Fruit fly (Drosophila melanogaster) whole organism, embryonic: ENCODE measurements around the gene mAChR-C.

Experiments
- Abd-B ChIP-seq: fragments of 200-800 bp; sonication (Bioruptor generic); optimal IDR thresholded peaks from 2 replicates; lab custom pipeline; 2018; ENCODE audit warnings: missing biosample characterization, mild to moderate bottlenecking, missing genetic modification characterization, moderate library complexity
- Adf1 ChIP-seq: fragments of 200-800 bp; sonication (Bioruptor generic); IDR thresholded peaks from 2 replicates; pipeline ENCODE4 v1.3.6; 2022; ENCODE audit warnings: missing biosample characterization, missing genetic modification characterization
- Atf-2 ChIP-seq: fragments of 200-800 bp; sonication (Bioruptor generic); optimal IDR thresholded peaks from 2 replicates; lab custom pipeline; 2016; ENCODE audit warnings: missing biosample characterization, missing genetic modification characterization
- CG11723 ChIP-seq: fragments of 200-800 bp; sonication (Bioruptor generic); optimal IDR thresholded peaks from 2 replicates; lab custom pipeline; 2017; ENCODE audit warnings: missing biosample characterization, mild to moderate bottlenecking, missing genetic modification characterization
- CG12219 ChIP-seq: fragments of 200-800 bp; sonication (Bioruptor generic); optimal IDR thresholded peaks from 3 replicates; lab custom pipeline; 2018; ENCODE audit warnings: missing biosample characterization, mild to moderate bottlenecking, missing genetic modification characterization
- CG13296 ChIP-seq: fragments of 200-800 bp; sonication (Bioruptor generic); optimal IDR thresholded peaks from 3 replicates; lab custom pipeline; 2018; ENCODE audit warnings: missing biosample characterization, mild to moderate bottlenecking, missing genetic modification characterization
- CG15269 ChIP-seq: fragments of 200-800 bp; sonication (Bioruptor generic); optimal IDR thresholded peaks from 2 replicates; lab custom pipeline; 2018; ENCODE audit warnings: missing biosample characterization, mild to moderate bottlenecking, missing genetic modification characterization, moderate library complexity
- CG1529 ChIP-seq: fragments of 200-800 bp; sonication (Bioruptor generic); optimal IDR thresholded peaks from 3 replicates; lab custom pipeline; 2018; ENCODE audit warnings: missing biosample characterization, missing genetic modification characterization
- CG15479 ChIP-seq: fragments of 200-800 bp; sonication (Bioruptor generic); optimal IDR thresholded peaks from 3 replicates; lab custom pipeline; 2019; ENCODE audit warnings: missing biosample characterization, mild to moderate bottlenecking, missing genetic modification characterization, moderate library complexity
- CG1603 ChIP-seq: fragments of 200-800 bp; sonication (Bioruptor generic); optimal IDR thresholded peaks from 2 replicates; lab custom pipeline; 2019; ENCODE audit warnings: missing biosample characterization, mild to moderate bottlenecking, missing genetic modification characterization, moderate library complexity
- CG16779 ChIP-seq: fragments of 200-800 bp; sonication (Bioruptor generic); IDR thresholded peaks from 2 replicates; pipeline ENCODE4 v1.3.6; 2022; ENCODE audit warnings: missing biosample characterization, missing genetic modification characterization
- CG17328 ChIP-seq: fragments of 200-800 bp; sonication (Bioruptor generic); IDR thresholded peaks from 2 replicates; pipeline ENCODE4 v1.3.6; 2022; ENCODE audit warnings: missing biosample characterization, missing genetic modification characterization
- CG18476 ChIP-seq: fragments of 200-800 bp; sonication (Bioruptor generic); optimal IDR thresholded peaks from 2 replicates; lab custom pipeline; 2016; ENCODE audit warnings: missing biosample characterization, mild to moderate bottlenecking, missing genetic modification characterization
- CG3163 ChIP-seq: fragments of 200-800 bp; sonication (Bioruptor generic); optimal IDR thresholded peaks from 3 replicates; lab custom pipeline; 2016; ENCODE audit warnings: missing biosample characterization, missing genetic modification characterization
- CG3407 ChIP-seq: fragments of 200-800 bp; sonication (Bioruptor generic); optimal IDR thresholded peaks from 2 replicates; lab custom pipeline; 2018; ENCODE audit warnings: missing biosample characterization, mild to moderate bottlenecking, missing genetic modification characterization
- CG3847 ChIP-seq: fragments of 200-800 bp; sonication (Bioruptor generic); IDR thresholded peaks from 2 replicates; pipeline ENCODE4 v1.3.6; 2022; ENCODE audit warnings: missing biosample characterization, missing genetic modification characterization
- CG4424 ChIP-seq: fragments of 200-800 bp; sonication (Bioruptor generic); optimal IDR thresholded peaks from 3 replicates; lab custom pipeline; 2016; ENCODE audit warnings: missing biosample characterization, missing genetic modification characterization
- CG4730 ChIP-seq: fragments of 200-800 bp; sonication (Bioruptor generic); IDR thresholded peaks from 2 replicates; pipeline ENCODE4 v1.3.6; 2022; ENCODE audit warnings: missing biosample characterization, missing genetic modification characterization
- CG7357 ChIP-seq: fragments of 200-800 bp; sonication (Bioruptor generic); IDR thresholded peaks from 3 replicates; pipeline ENCODE4 v1.3.6; 2022; ENCODE audit warnings: missing biosample characterization, missing genetic modification characterization
- CG8478 ChIP-seq: fragments of >200 bp; optimal IDR thresholded peaks from 2 replicates; lab custom pipeline; 2018
- CG9797 ChIP-seq: fragments of 200-800 bp; sonication (Bioruptor generic); optimal IDR thresholded peaks from 3 replicates; lab custom pipeline; 2018; ENCODE audit warnings: missing biosample characterization, mild to moderate bottlenecking, missing genetic modification characterization
- CG9817 ChIP-seq: fragments of 200-800 bp; sonication (Bioruptor generic); optimal IDR thresholded peaks from 2 replicates; lab custom pipeline; 2018; ENCODE audit warnings: missing biosample characterization, mild to moderate bottlenecking, missing genetic modification characterization, moderate library complexity
- E2f1 ChIP-seq: fragments of 200-800 bp; sonication (Bioruptor generic); IDR thresholded peaks from 2 replicates; pipeline ENCODE4 v1.3.6; 2022; ENCODE audit warnings: missing biosample characterization, missing genetic modification characterization
- Hand ChIP-seq: fragments of 200-800 bp; sonication (Bioruptor generic); optimal IDR thresholded peaks from 2 replicates; lab custom pipeline; 2017; ENCODE audit warnings: mild to moderate bottlenecking, missing biosample characterization, missing genetic modification reagents, missing genetic modification characterization
- Hr3 ChIP-seq: fragments of 200-800 bp; sonication (Bioruptor generic); optimal IDR thresholded peaks from 3 replicates; lab custom pipeline; 2016; ENCODE audit warnings: missing biosample characterization, missing genetic modification characterization
- Hr78 ChIP-seq, 2 experiments: fragments of 200-800 bp in 1 of 2; fragments of >200 bp in 1 of 2; sonication (Bioruptor generic) in 1 of 2; optimal IDR thresholded peaks; 2 replicates each; lab custom pipeline; 2017 to 2019; ENCODE audit warnings: missing biosample characterization in 2 of 2, missing genetic modification characterization in 2 of 2, mild to moderate bottlenecking in 1 of 2, moderate library complexity in 1 of 2
- Jarid2 ChIP-seq: fragments of 200-800 bp; sonication (Bioruptor generic); optimal IDR thresholded peaks from 3 replicates; lab custom pipeline; 2017; ENCODE audit warnings: mild to moderate bottlenecking, missing biosample characterization, missing genetic modification reagents, missing genetic modification characterization
- Pdp1 ChIP-seq, 2 experiments: fragments of 200-800 bp; sonication (Bioruptor generic); optimal IDR thresholded peaks; 3 replicates each; lab custom pipeline; 2016; ENCODE audit warnings: missing biosample characterization in 2 of 2, missing genetic modification characterization in 2 of 2, mild to moderate bottlenecking in 1 of 2, moderate library complexity in 1 of 2
- Stat92E ChIP-seq, 3 experiments: fragments of >200 bp in 2 of 3; fragments of 200-800 bp in 1 of 3; sonication (Bioruptor generic) in 1 of 3; optimal IDR thresholded peaks; 2 replicates each; lab custom pipeline; 2017 to 2019; ENCODE audit warnings: missing biosample characterization in 3 of 3, missing genetic modification characterization in 3 of 3, mild to moderate bottlenecking in 1 of 3, moderate library complexity in 1 of 3
- Usf ChIP-seq: fragments of 200-800 bp; sonication (Bioruptor generic); optimal IDR thresholded peaks from 2 replicates; lab custom pipeline; 2017; ENCODE audit warnings: missing genotype, missing biosample characterization, missing genetic modification characterization
- crol ChIP-seq: fragments of 200-800 bp; sonication (Bioruptor generic); IDR thresholded peaks from 2 replicates; pipeline ENCODE4 v1.3.6; 2022; ENCODE audit warnings: missing biosample characterization, missing genetic modification characterization
- crp ChIP-seq, 2 experiments: fragments of 200-800 bp; sonication (Bioruptor generic); optimal IDR thresholded peaks; 2 replicates in 1 of 2; 3 replicates in 1 of 2; lab custom pipeline; 2017; ENCODE audit warnings: missing biosample characterization in 2 of 2, missing genetic modification characterization in 2 of 2, mild to moderate bottlenecking in 1 of 2, moderate library complexity in 1 of 2
- cwo ChIP-seq: fragments of 200-800 bp; sonication (Bioruptor generic); optimal IDR thresholded peaks from 3 replicates; lab custom pipeline; 2017; ENCODE audit warnings: missing biosample characterization, missing genetic modification characterization, mild to moderate bottlenecking, moderate library complexity, missing genetic modification reagents
- dmrt11E ChIP-seq: fragments of 200-800 bp; sonication (Bioruptor generic); optimal IDR thresholded peaks from 3 replicates; lab custom pipeline; 2018; ENCODE audit warnings: missing biosample characterization, mild to moderate bottlenecking, missing genetic modification characterization, moderate library complexity
- eve ChIP-seq, 2 experiments: fragments of >200 bp; optimal IDR thresholded peaks; 2 replicates each; lab custom pipeline; 2017; ENCODE audit warnings: missing biosample characterization in 2 of 2, missing genetic modification characterization in 2 of 2
- eyg ChIP-seq: fragments of 200-800 bp; sonication (Bioruptor generic); optimal IDR thresholded peaks from 3 replicates; lab custom pipeline; 2016; ENCODE audit warnings: missing biosample characterization, missing genetic modification characterization
- gce ChIP-seq: fragments of 200-800 bp; sonication (Bioruptor generic); IDR thresholded peaks from 3 replicates; pipeline ENCODE4 v1.3.6; 2022; ENCODE audit warnings: missing biosample characterization, missing genetic modification characterization
- gro ChIP-seq: fragments of 200-800 bp; sonication (Bioruptor generic); optimal IDR thresholded peaks from 2 replicates; lab custom pipeline; 2016; ENCODE audit warnings: missing biosample characterization, missing genetic modification characterization
- ham ChIP-seq: fragments of 200-800 bp; sonication (Bioruptor generic); IDR thresholded peaks from 2 replicates; pipeline ENCODE4 v1.3.6; 2022; ENCODE audit warnings: missing biosample characterization, missing genetic modification characterization
- jing ChIP-seq: fragments of 200-800 bp; sonication (Bioruptor generic); optimal IDR thresholded peaks from 2 replicates; lab custom pipeline; 2018; ENCODE audit warnings: missing biosample characterization, mild to moderate bottlenecking, missing genetic modification characterization
- lbe ChIP-seq: fragments of 200-800 bp; sonication (Bioruptor generic); optimal IDR thresholded peaks from 2 replicates; lab custom pipeline; 2016; ENCODE audit warnings: missing biosample characterization, mild to moderate bottlenecking, missing genetic modification characterization
- mam ChIP-seq: fragments of 200-800 bp; sonication (Bioruptor generic); optimal IDR thresholded peaks from 3 replicates; lab custom pipeline; 2016; ENCODE audit warnings: missing biosample characterization, missing genetic modification characterization
- run ChIP-seq: fragments of 200-800 bp; sonication (Bioruptor generic); optimal IDR thresholded peaks from 3 replicates; lab custom pipeline; 2018; ENCODE audit warnings: missing biosample characterization, mild to moderate bottlenecking, missing genetic modification characterization
- sc ChIP-seq, 3 experiments: fragments of >200 bp in 2 of 3; fragments of 200-800 bp in 1 of 3; sonication (Bioruptor generic) in 1 of 3; optimal IDR thresholded peaks; 2 replicates in 2 of 3; 3 replicates in 1 of 3; lab custom pipeline; 2017; ENCODE audit warnings: mild to moderate bottlenecking in 1 of 3, missing biosample characterization in 1 of 3, missing genetic modification characterization in 1 of 3, missing genetic modification reagents in 1 of 3
- sqz ChIP-seq: fragments of 200-800 bp; sonication (Bioruptor generic); optimal IDR thresholded peaks from 3 replicates; lab custom pipeline; 2018; ENCODE audit warnings: missing biosample characterization, mild to moderate bottlenecking, missing genetic modification characterization
- ssp ChIP-seq: fragments of 200-800 bp; sonication (Bioruptor generic); IDR thresholded peaks from 2 replicates; pipeline ENCODE4 v1.3.6; 2022; ENCODE audit warnings: missing biosample characterization, missing genetic modification characterization
- vvl ChIP-seq: fragments of 200-800 bp; sonication (Bioruptor generic); IDR thresholded peaks from 2 replicates; pipeline ENCODE4 v1.3.6; 2022; ENCODE audit warnings: missing biosample characterization, missing genetic modification characterization

The mAChR-C gene

dm6 chrX:6867175-6868023 is 34.9 kb upstream of the mAChR-C start, which contains the start of gene CG14434 (continued):
- TF ChIP-seq Usf (GFP tag; lab: Kevin White, UChicago) = peak; percentile 75
- TF ChIP-seq vvl = peak; percentile 38; the same call in 1 of the 2 replicates
- TF ChIP-seq CG9797 (GFP tag; lab: Kevin White, UChicago) = no peak
- TF ChIP-seq Atf-2 (GFP tag; lab: Kevin White, UChicago) = peak; percentile 68
- TF ChIP-seq Stat92E (GFP tag; optimal IDR thresholded peaks at IDR 0.05; lab: Kevin White, UChicago) = no peak
- peak; percentile 36 for TF ChIP-seq CG9817 (tag; lab: Kevin White, UChicago)
- TF ChIP-seq crol (GFP tag; lab: Robert Waterston, UW) = peak; percentile 83
- TF ChIP-seq CG4424 (GFP tag; lab: Kevin White, UChicago) = peak; percentile 88
- TF ChIP-seq CG13296 (GFP tag; lab: Kevin White, UChicago) = peak; percentile 64
- peak; percentile 49 for TF ChIP-seq CG17328 (GFP tag; lab: Robert Waterston, UW)
- peak; percentile 49 for TF ChIP-seq CG4730 (GFP tag; lab: Robert Waterston, UW)
- TF ChIP-seq gro = peak; percentile 14
- peak; percentile 30 for TF ChIP-seq jing (GFP tag; lab: Kevin White, UChicago)
- TF ChIP-seq ham (GFP tag; lab: Robert Waterston, UW) = no peak
- peak; percentile 29 for TF ChIP-seq E2f1 (GFP tag; lab: Robert Waterston, UW)
- TF ChIP-seq eve (GFP tag; optimal IDR thresholded peaks at IDR 0.05; lab: Kevin White, UChicago) = peak in 1 of 2 experiments; percentile 94
- peak; percentile 55 for TF ChIP-seq cwo
- TF ChIP-seq CG1529 (GFP tag; lab: Kevin White, UChicago) = peak; percentile 73
- peak; percentile 85 for TF ChIP-seq CG11723 (GFP tag; lab: Kevin White, UChicago)
- peak; percentile 87 for TF ChIP-seq dmrt11E (tag; lab: Kevin White, UChicago)
- peak; percentile 55 for TF ChIP-seq Jarid2 (GFP tag; lab: Kevin White, UChicago)
- no peak for TF ChIP-seq sqz
- peak; percentile 84 for TF ChIP-seq Hr3
- TF ChIP-seq CG12219 = peak; percentile 23
- no peak for TF ChIP-seq CG8478 (lab: Kevin White, UChicago)
- no peak for TF ChIP-seq CG15479
- TF ChIP-seq Hr78 (GFP tag; optimal IDR thresholded peaks at IDR 0.05; lab: Kevin White, UChicago) = peak in 1 of 2 experiments; percentile 47
- no peak for TF ChIP-seq sc (optimal IDR thresholded peaks at IDR 0.05; lab: Kevin White, UChicago)
- TF ChIP-seq sc (GFP tag; optimal IDR thresholded peaks at IDR 0.05; lab: Kevin White, UChicago) = peak; percentile 87
- peak; percentile 81 for TF ChIP-seq Adf1
- peak; percentile 28 for TF ChIP-seq run (tag; lab: Kevin White, UChicago)
- TF ChIP-seq mam (GFP tag; lab: Kevin White, UChicago) = peak; percentile 50
- peak; percentile 34; the same call in 1 of the 2 replicates for TF ChIP-seq ssp (GFP tag; lab: Robert Waterston, UW)
- 0 out of 3 replicates have a peak, but pooled peaks have one; percentile 14 for TF ChIP-seq gce (GFP tag; lab: Robert Waterston, UW)
- TF ChIP-seq CG7357 (GFP tag; lab: Robert Waterston, UW) = peak; percentile 53; the same call in 2 of the 3 replicates
- TF ChIP-seq CG3847 (GFP tag; lab: Robert Waterston, UW) = peak; percentile 52; the same call in 1 of the 2 replicates
- no peak for TF ChIP-seq CG16779 (GFP tag; lab: Robert Waterston, UW)
- no peak for TF ChIP-seq eyg (GFP tag; lab: Kevin White, UChicago)
- peak; percentile 79 for TF ChIP-seq CG18476 (GFP tag; lab: Kevin White, UChicago)
- TF ChIP-seq CG3407 (GFP tag; lab: Kevin White, UChicago) = peak; percentile 71
- peak; percentile 81 for TF ChIP-seq CG15269 (tag; lab: Kevin White, UChicago)
- no peak for TF ChIP-seq CG3163 (GFP tag; lab: Kevin White, UChicago)
- peak; percentile 60 for TF ChIP-seq Hand (GFP tag; lab: Kevin White, UChicago)
- peak; percentile 82 for TF ChIP-seq Abd-B (GFP tag; lab: Kevin White, UChicago)
- TF ChIP-seq crp (GFP tag; optimal IDR thresholded peaks at IDR 0.05; lab: Kevin White, UChicago) = peak in 1 of 2 experiments; percentile 39
- TF ChIP-seq lbe (GFP tag; lab: Kevin White, UChicago) = no peak
- TF ChIP-seq Pdp1 (GFP tag; optimal IDR thresholded peaks at IDR 0.05; lab: Kevin White, UChicago) = peak; percentile 34 to 72
- peak; percentile 12 for TF ChIP-seq CG1603 (tag; lab: Kevin White, UChicago)
